Worm (Caenorhabditis elegans) whole organism, mixed stage, embryonic: ENCODE results near the gene F21C10.10.

Experiments
- M03D4.4 ChIP-seq: sonication (generic microtip); optimal IDR thresholded peaks from 2 replicates; lab custom pipeline; 2017; ENCODE audit warnings: mild to moderate bottlenecking, missing genetic modification characterization, missing compliant biosample characterization
- bed-3 ChIP-seq: fragments of 200-800 bp; sonication (Bioruptor generic); optimal IDR thresholded peaks from 3 replicates; lab custom pipeline; 2018; ENCODE audit warnings: mild to moderate bottlenecking, missing genetic modification characterization, moderate library complexity, missing compliant biosample characterization
- blmp-1 ChIP-seq: fragments of 150-350 bp; optimal IDR thresholded peaks from 2 replicates; lab custom pipeline; 2014; ENCODE audit warnings: missing biosample characterization, missing genetic modification characterization
- ceh-43 ChIP-seq: fragments of 200-800 bp; sonication (Bioruptor generic); optimal IDR thresholded peaks from 2 replicates; lab custom pipeline; 2018; ENCODE audit warnings: mild to moderate bottlenecking, missing genetic modification characterization, moderate library complexity, missing compliant biosample characterization
- ceh-83 ChIP-seq: fragments of 200-800 bp; sonication (Bioruptor generic); optimal IDR thresholded peaks from 2 replicates; lab custom pipeline; 2018; ENCODE audit warnings: mild to moderate bottlenecking, missing genetic modification characterization, missing compliant biosample characterization
- ces-1 ChIP-seq: fragments of 150-350 bp; optimal IDR thresholded peaks from 2 replicates; lab custom pipeline; 2014; ENCODE audit warnings: missing biosample characterization, missing genetic modification reagents, missing genetic modification characterization
- cnd-1 ChIP-seq: fragments of 200-800 bp; sonication (Bioruptor generic); optimal IDR thresholded peaks from 2 replicates; lab custom pipeline; 2018; ENCODE audit warnings: mild to moderate bottlenecking, missing genetic modification characterization, missing compliant biosample characterization
- drap-1 ChIP-seq: fragments of 200-800 bp; sonication (Bioruptor generic); optimal IDR thresholded peaks from 3 replicates; lab custom pipeline; 2018; ENCODE audit warnings: mild to moderate bottlenecking, missing genetic modification characterization, missing compliant biosample characterization
- elt-1 ChIP-seq: sonication (generic microtip); optimal IDR thresholded peaks from 2 replicates; lab custom pipeline; 2017; ENCODE audit warnings: missing genetic modification characterization, mild to moderate bottlenecking, missing compliant biosample characterization, antibody characterized with exemption, moderate library complexity, borderline replicate concordance; ENCODE audit not compliant: insufficient read depth
- elt-3 ChIP-seq: fragments of 150-350 bp; optimal IDR thresholded peaks from 2 replicates; lab custom pipeline; 2014; ENCODE audit warnings: missing biosample characterization, missing genetic modification characterization
- flh-1 ChIP-seq: fragments of 200-800 bp; sonication (Bioruptor generic); optimal IDR thresholded peaks from 2 replicates; lab custom pipeline; 2018; ENCODE audit warnings: mild to moderate bottlenecking, missing genetic modification characterization, moderate library complexity, missing compliant biosample characterization
- ham-2 ChIP-seq: fragments of 200-800 bp; sonication (Bioruptor generic); optimal IDR thresholded peaks from 2 replicates; lab custom pipeline; 2018; ENCODE audit warnings: mild to moderate bottlenecking, missing genetic modification characterization, missing compliant biosample characterization
- hlh-1 ChIP-seq: fragments of 150-350 bp; optimal IDR thresholded peaks from 2 replicates; lab custom pipeline; 2014; ENCODE audit warnings: missing biosample characterization, missing genetic modification reagents, missing genetic modification characterization
- lin-32 ChIP-seq: fragments of 200-800 bp; sonication (Bioruptor generic); optimal IDR thresholded peaks from 2 replicates; lab custom pipeline; 2018; ENCODE audit warnings: mild to moderate bottlenecking, missing genetic modification characterization, missing compliant biosample characterization
- lsy-2 ChIP-seq: fragments of 150-350 bp; optimal IDR thresholded peaks from 2 replicates; lab custom pipeline; 2014; ENCODE audit warnings: missing biosample characterization, missing genetic modification characterization
- mab-5 ChIP-seq: fragments of 150-350 bp; optimal IDR thresholded peaks from 2 replicates; lab custom pipeline; 2014; ENCODE audit warnings: missing biosample characterization, missing genetic modification characterization
- mep-1 ChIP-seq: fragments of 150-350 bp; optimal IDR thresholded peaks from 2 replicates; lab custom pipeline; 2017; ENCODE audit warnings: missing biosample characterization, missing genetic modification reagents, missing genetic modification characterization, inconsistent platforms
- mls-2 ChIP-seq: sonication (generic microtip); optimal IDR thresholded peaks from 2 replicates; lab custom pipeline; 2016; ENCODE audit warnings: mild to moderate bottlenecking, missing genetic modification characterization, moderate library complexity, missing compliant biosample characterization
- nhr-12 ChIP-seq: fragments of 150-350 bp; optimal IDR thresholded peaks from 2 replicates; lab custom pipeline; 2014; ENCODE audit warnings: missing biosample characterization, missing genetic modification characterization
- nhr-2 ChIP-seq: fragments of 150-350 bp; optimal IDR thresholded peaks from 2 replicates; lab custom pipeline; 2014; ENCODE audit warnings: missing biosample characterization, missing genetic modification characterization
- nhr-237 ChIP-seq: fragments of 150-350 bp; optimal IDR thresholded peaks from 2 replicates; lab custom pipeline; 2014; ENCODE audit warnings: missing biosample characterization, missing genetic modification characterization
- nhr-76 ChIP-seq: sonication (generic microtip); optimal IDR thresholded peaks from 2 replicates; lab custom pipeline; 2017; ENCODE audit warnings: missing biosample characterization, missing genetic modification characterization
- pha-4 ChIP-seq: fragments of 150-350 bp; optimal IDR thresholded peaks from 2 replicates; lab custom pipeline; 2018; ENCODE audit warnings: missing biosample characterization, missing genetic modification reagents, missing genetic modification characterization
- sem-2 ChIP-seq: fragments of 200-800 bp; sonication (Bioruptor generic); optimal IDR thresholded peaks from 2 replicates; lab custom pipeline; 2018; ENCODE audit warnings: mild to moderate bottlenecking, missing genetic modification characterization, missing compliant biosample characterization
- snpc-4 ChIP-seq: fragments of 150-350 bp; optimal IDR thresholded peaks from 2 replicates; lab custom pipeline; 2014; ENCODE audit warnings: missing biosample characterization, missing genetic modification characterization
- sptf-1 ChIP-seq: sonication (generic microtip); optimal IDR thresholded peaks from 2 replicates; lab custom pipeline; 2017; ENCODE audit warnings: mild to moderate bottlenecking, missing genetic modification characterization, moderate library complexity, missing compliant biosample characterization
- tbx-8 ChIP-seq: fragments of 200-800 bp; sonication (Bioruptor generic); optimal IDR thresholded peaks from 2 replicates; lab custom pipeline; 2018; ENCODE audit warnings: mild to moderate bottlenecking, missing genetic modification characterization, moderate library complexity, missing compliant biosample characterization
- unc-120 ChIP-seq: sonication (generic microtip); optimal IDR thresholded peaks from 2 replicates; lab custom pipeline; 2017; ENCODE audit warnings: missing genetic modification characterization, missing compliant biosample characterization; ENCODE audit not compliant: poor library complexity, severe bottlenecking
- unc-39 ChIP-seq: fragments of 150-350 bp; optimal IDR thresholded peaks from 2 replicates; lab custom pipeline; 2014; ENCODE audit warnings: missing biosample characterization, missing genetic modification characterization
- zip-8 ChIP-seq: fragments of 150-350 bp; optimal IDR thresholded peaks from 2 replicates; lab custom pipeline; 2014; ENCODE audit warnings: missing biosample characterization, missing genetic modification characterization
- ztf-11 ChIP-seq: fragments of 150-350 bp; optimal IDR thresholded peaks from 2 replicates; lab custom pipeline; 2014; ENCODE audit warnings: missing biosample characterization, missing genetic modification characterization

Gene F21C10.10

ce11 chrV:9111957-9112356 lies 15.9 kb downstream of the F21C10.10 start:
- TF ChIP-seq lsy-2 (tag; lab: Kevin White, UChicago) (no peak), elt-1 (tag; lab: Kevin White, UChicago) (no peak), unc-120 (tag; lab: Kevin White, UChicago) (peak; percentile 97), zip-8 (tag; lab: Kevin White, UChicago) (no peak), pha-4 (tag; lab: Kevin White, UChicago) (no peak), mab-5 (tag; lab: Kevin White, UChicago) (no peak), ztf-11 (tag; lab: Kevin White, UChicago) (no peak), nhr-76 (tag; lab: Kevin White, UChicago) (no peak), sem-2 (no peak), hlh-1 (tag; lab: Kevin White, UChicago) (peak; percentile 43), ces-1 (no peak), ceh-83 (no peak), blmp-1 (tag; lab: Kevin White, UChicago) (no peak), mls-2 (tag; lab: Kevin White, UChicago) (no peak), lin-32 (GFP tag; lab: Kevin White, UChicago) (no peak), ceh-43 (GFP tag; lab: Kevin White, UChicago) (no peak), nhr-2 (tag; lab: Kevin White, UChicago) (no peak)

DNA sequence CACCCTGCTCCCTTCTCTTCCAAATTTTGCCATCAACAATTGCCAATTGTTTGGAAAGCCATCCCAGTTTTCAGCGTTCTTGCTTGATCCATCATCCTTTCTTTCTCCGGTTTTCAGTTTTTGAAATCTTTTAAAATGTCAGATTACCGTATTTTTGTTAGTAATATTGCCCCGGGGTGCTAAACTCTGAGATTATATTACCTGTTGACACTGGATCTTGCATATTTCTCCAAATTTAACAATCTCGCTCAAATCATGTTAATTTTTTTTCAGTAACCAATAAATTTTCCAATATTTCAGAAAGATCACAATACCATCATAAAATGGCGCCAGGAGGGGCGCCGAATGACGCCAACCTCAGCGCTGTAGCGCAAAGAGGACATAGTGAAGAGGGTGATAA lies 16.4 kb downstream of the F21C10.10 start, which contains the start of gene F21C10.7:
Gene F21C10.7 (plus strand): TSS at position 301 of the 400 bp plus-strand sequence.
- TF ChIP-seq sptf-1 (no peak), lsy-2 (tag; lab: Kevin White, UChicago) (no peak), mep-1 (no peak), ham-2 (GFP tag; lab: Kevin White, UChicago) (no peak), snpc-4 (no peak), nhr-76 (tag; lab: Kevin White, UChicago) (no peak), sem-2 (no peak), nhr-237 (tag; lab: Kevin White, UChicago) (no peak), lin-32 (GFP tag; lab: Kevin White, UChicago) (no peak), bed-3 (no peak)

DNA sequence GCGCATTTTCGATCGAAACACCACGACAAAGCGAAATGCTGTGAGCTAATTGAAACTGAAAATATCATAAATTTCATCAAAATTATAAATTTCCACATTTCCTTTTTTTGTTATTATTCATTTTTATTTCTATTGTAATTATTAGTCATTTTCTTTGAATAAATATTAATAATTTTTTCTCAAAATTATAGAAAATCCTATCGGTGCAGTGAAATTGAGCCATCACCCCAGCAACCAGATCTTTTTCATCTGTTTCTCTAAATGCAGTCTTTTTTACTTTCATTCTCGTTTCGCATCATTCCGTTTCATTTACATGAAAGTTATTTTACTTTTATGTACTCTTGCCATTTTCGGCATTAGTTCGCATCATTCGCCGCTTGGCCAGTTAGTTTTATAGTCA lies 25.9 kb downstream of the F21C10.10 start, which contains the start of gene F21C10.13:
Gene F21C10.13 (plus strand): TSS at position 301 of the 400 bp plus-strand sequence.
- no peak for TF ChIP-seq M03D4.4 (tag; lab: Kevin White, UChicago)
- no peak for TF ChIP-seq mls-2 (tag; lab: Kevin White, UChicago)

DNA sequence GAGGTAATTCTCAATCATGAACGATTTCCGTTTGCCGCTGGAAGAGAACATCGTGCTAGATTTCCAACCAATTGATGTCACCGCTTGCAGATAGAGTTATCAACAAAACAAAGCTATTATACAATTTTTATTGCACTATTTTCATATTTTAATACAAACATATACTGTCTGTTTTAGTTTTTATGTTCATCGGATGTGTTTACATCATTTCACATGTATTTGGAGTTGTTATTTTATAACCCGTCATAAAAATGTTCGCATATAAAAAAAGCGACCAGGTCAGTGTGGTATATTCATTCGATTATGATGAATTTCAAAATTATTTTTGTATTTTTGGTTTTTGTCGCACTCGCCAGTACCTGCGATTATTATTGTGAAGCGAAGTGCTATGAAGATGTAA lies 27.1 kb downstream of the F21C10.10 start, which contains the start of gene F21C10.11:
Gene F21C10.11 (plus strand): TSS at position 301 of the 400 bp plus-strand sequence.
- no peak for TF ChIP-seq tbx-8 (GFP tag; lab: Kevin White, UChicago)
- TF ChIP-seq hlh-1 (tag; lab: Kevin White, UChicago) = no peak
- no peak for TF ChIP-seq sem-2
- no peak for TF ChIP-seq cnd-1 (tag; lab: Kevin White, UChicago)
- no peak for TF ChIP-seq mep-1
- TF ChIP-seq unc-39 = no peak
- no peak for TF ChIP-seq elt-3 (tag; lab: Kevin White, UChicago)
- TF ChIP-seq, all 35 proteins: peak for 0

DNA sequence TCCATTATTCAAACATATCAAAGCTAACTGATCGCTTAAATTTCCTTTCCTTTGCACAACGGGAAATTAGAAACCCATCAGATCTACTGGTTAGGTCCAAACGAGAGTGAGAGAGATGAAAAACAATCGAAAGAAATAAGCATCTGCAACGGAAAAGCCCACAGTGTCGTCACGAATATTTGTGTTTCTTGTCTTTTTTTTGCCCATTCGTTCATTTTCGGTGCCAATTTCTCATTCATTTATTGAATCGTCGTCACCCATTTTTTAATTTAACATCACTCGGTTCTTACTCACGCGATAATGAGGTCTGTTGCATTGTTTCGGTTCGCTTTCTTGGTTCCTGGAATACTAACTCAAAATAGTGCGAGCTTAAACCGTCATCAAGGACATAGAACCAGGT lies 28.1 kb downstream of the F21C10.10 start, which contains the start of gene F21C10.6:
Gene F21C10.6 (plus strand): TSS at position 301 of the 400 bp plus-strand sequence.
- TF ChIP-seq lsy-2 (tag; lab: Kevin White, UChicago) = no peak
- no peak for TF ChIP-seq nhr-12 (tag; lab: Kevin White, UChicago)
- no peak for TF ChIP-seq M03D4.4 (tag; lab: Kevin White, UChicago)
- no peak for TF ChIP-seq flh-1
- no peak for TF ChIP-seq drap-1 (GFP tag; lab: Kevin White, UChicago)
- TF ChIP-seq mls-2 (tag; lab: Kevin White, UChicago) = no peak
- no peak for TF ChIP-seq unc-120 (tag; lab: Kevin White, UChicago)
- TF ChIP-seq sptf-1 = no peak
- no peak for TF ChIP-seq bed-3
- TF ChIP-seq pha-4 (tag; lab: Kevin White, UChicago) = no peak
- TF ChIP-seq, all 35 proteins: peak for 0
